Worm (Caenorhabditis elegans) whole organism, L4 larva: Measurements from ENCODE around the gene Y75B12B.11.
A peak's percentile ranks its signal among the peaks of the same experiment; 100 is the strongest.

Source experiments
- Y105C5A.15 ChIP-seq: fragments of 200-800 bp; sonication (Bioruptor generic); IDR thresholded peaks from 2 replicates; pipeline ENCODE4 v1.3.6; 2022; ENCODE audit warnings: missing genetic modification characterization, missing compliant biosample characterization
- ZK546.5 ChIP-seq, 2 experiments: sonication (generic microtip); optimal IDR thresholded peaks; 2 replicates each; lab custom pipeline; 2017; ENCODE audit warnings: missing biosample characterization in 2 of 2, missing genetic modification characterization in 2 of 2
- attf-4 ChIP-seq: sonication (generic microtip); optimal IDR thresholded peaks from 3 replicates; lab custom pipeline; 2017; ENCODE audit warnings: missing biosample characterization, missing genetic modification characterization
- nhr-76 ChIP-seq: fragments of 150-350 bp; optimal IDR thresholded peaks from 2 replicates; lab custom pipeline; 2014; ENCODE audit warnings: missing biosample characterization, missing genetic modification characterization
- unc-39 ChIP-seq: sonication (generic microtip); optimal IDR thresholded peaks from 2 replicates; lab custom pipeline; 2017; ENCODE audit warnings: missing biosample characterization, missing genetic modification characterization
- ztf-11 ChIP-seq: fragments of 150-350 bp; optimal IDR thresholded peaks from 2 replicates; lab custom pipeline; 2014; ENCODE audit warnings: missing biosample characterization, missing genetic modification characterization

DNA sequence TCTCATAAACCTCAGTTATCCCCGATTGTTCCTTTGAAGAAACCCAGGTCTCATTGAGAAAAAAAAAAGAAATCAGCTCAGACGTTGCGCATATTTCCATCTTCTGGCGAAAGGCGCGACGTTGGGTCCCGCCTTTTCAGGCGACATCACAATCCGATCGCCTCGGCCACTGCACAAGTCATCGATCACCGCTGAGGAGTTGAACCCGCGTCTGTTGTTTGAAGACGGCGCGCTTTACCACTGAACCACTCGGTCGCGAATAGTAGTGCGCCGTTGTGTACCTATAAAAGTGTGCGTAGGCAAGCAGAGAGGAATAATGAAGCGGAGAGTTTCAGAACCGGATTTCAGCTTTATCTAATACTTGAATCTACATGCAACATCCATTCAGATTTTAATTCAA, at the start of gene Y75B12B.11:
- TF ChIP-seq ZK546.5 (tag; optimal IDR thresholded peaks at IDR 0.05; lab: Kevin White, UChicago) (no peak), attf-4 (tag; lab: Kevin White, UChicago) (no peak), nhr-76 (tag; lab: Kevin White, UChicago) (no peak), unc-39 (tag; lab: Kevin White, UChicago) (no peak), Y105C5A.15 (GFP tag; lab: Robert Waterston, UW) (peak; percentile 94), ztf-11 (no peak)
